Fruit fly (Drosophila melanogaster) whole organism, embryonic: ENCODE data around the gene RanGAP.

Source experiments
- B-H2 ChIP-seq: fragments of 200-800 bp; sonication (Bioruptor generic); optimal IDR thresholded peaks from 2 replicates; lab custom pipeline; 2018; ENCODE audit warnings: missing biosample characterization, mild to moderate bottlenecking, missing genetic modification characterization
- CG11093 ChIP-seq: fragments of 200-800 bp; sonication (Bioruptor generic); IDR thresholded peaks from 3 replicates; pipeline ENCODE4 v1.3.6; 2022; ENCODE audit warnings: missing biosample characterization, missing genetic modification characterization
- CG11456 ChIP-seq: fragments of 200-800 bp; sonication (Bioruptor generic); IDR thresholded peaks from 3 replicates; pipeline ENCODE4 v1.3.6; 2022; ENCODE audit warnings: missing biosample characterization, missing genetic modification characterization
- CG12391 ChIP-seq: fragments of 200-800 bp; sonication (Bioruptor generic); optimal IDR thresholded peaks from 3 replicates; lab custom pipeline; 2018; ENCODE audit warnings: missing biosample characterization, mild to moderate bottlenecking, missing genetic modification characterization, moderate library complexity
- CG13894 ChIP-seq: fragments of 200-800 bp; sonication (Bioruptor generic); optimal IDR thresholded peaks from 3 replicates; lab custom pipeline; 2018; ENCODE audit warnings: missing biosample characterization, mild to moderate bottlenecking, missing genetic modification characterization, moderate library complexity
- CG14965 ChIP-seq: fragments of 200-800 bp; sonication (Bioruptor generic); optimal IDR thresholded peaks from 2 replicates; lab custom pipeline; 2016; ENCODE audit warnings: missing biosample characterization, missing genetic modification characterization, borderline replicate concordance
- CG1602 ChIP-seq: fragments of 200-800 bp; sonication (Bioruptor generic); optimal IDR thresholded peaks from 3 replicates; lab custom pipeline; 2016; ENCODE audit warnings: missing biosample characterization, missing genetic modification characterization
- CG2202 ChIP-seq: fragments of 200-800 bp; sonication (Bioruptor generic); optimal IDR thresholded peaks from 2 replicates; lab custom pipeline; 2018; ENCODE audit warnings: missing biosample characterization, mild to moderate bottlenecking, missing genetic modification characterization
- CG34224 ChIP-seq: fragments of 200-800 bp; sonication (Bioruptor generic); IDR thresholded peaks from 3 replicates; pipeline ENCODE4 v1.3.6; 2022; ENCODE audit warnings: missing biosample characterization, missing genetic modification characterization; ENCODE audit not compliant: partially characterized antibody
- CG4707 ChIP-seq: fragments of 200-800 bp; sonication (Bioruptor generic); optimal IDR thresholded peaks from 2 replicates; lab custom pipeline; 2018; ENCODE audit warnings: missing biosample characterization, mild to moderate bottlenecking, missing genetic modification characterization, moderate library complexity
- CG8281 ChIP-seq: fragments of 200-800 bp; sonication (Bioruptor generic); optimal IDR thresholded peaks from 2 replicates; lab custom pipeline; 2018; ENCODE audit warnings: missing biosample characterization, mild to moderate bottlenecking, missing genetic modification characterization, moderate library complexity
- CG8924 ChIP-seq: fragments of 200-800 bp; optimal IDR thresholded peaks from 3 replicates; lab custom pipeline; 2019; ENCODE audit warnings: missing biosample characterization, mild to moderate bottlenecking, missing genetic modification characterization, moderate library complexity
- CG9876 ChIP-seq: fragments of 200-800 bp; sonication (Bioruptor generic); optimal IDR thresholded peaks from 2 replicates; lab custom pipeline; 2016; ENCODE audit warnings: missing biosample characterization, missing genetic modification characterization
- CHES-1-like ChIP-seq: fragments of 200-800 bp; sonication (Bioruptor generic); optimal IDR thresholded peaks from 2 replicates; lab custom pipeline; 2016; ENCODE audit warnings: missing biosample characterization, missing genetic modification characterization
- CkIIα-i1 ChIP-seq: fragments of 200-800 bp; sonication (Bioruptor generic); IDR thresholded peaks from 2 replicates; pipeline ENCODE4 v1.3.6; 2022; ENCODE audit warnings: missing biosample characterization, missing genetic modification characterization
- Dip2 ChIP-seq: fragments of 200-800 bp; sonication (Bioruptor generic); IDR thresholded peaks from 2 replicates; pipeline ENCODE4 v1.3.6; 2022; ENCODE audit warnings: missing biosample characterization, missing genetic modification characterization
- Ets97D ChIP-seq: fragments of 200-800 bp; sonication (Bioruptor generic); optimal IDR thresholded peaks from 3 replicates; lab custom pipeline; 2016; ENCODE audit warnings: missing biosample characterization, missing genetic modification characterization
- Fer2 ChIP-seq: fragments of 200-800 bp; sonication (Bioruptor generic); optimal IDR thresholded peaks from 2 replicates; lab custom pipeline; 2018; ENCODE audit warnings: missing biosample characterization, mild to moderate bottlenecking, missing genetic modification characterization, moderate library complexity
- HLH4C ChIP-seq: fragments of 200-800 bp; sonication (Bioruptor generic); IDR thresholded peaks from 3 replicates; pipeline ENCODE4 v1.3.6; 2022; ENCODE audit warnings: missing biosample characterization, missing genetic modification characterization; ENCODE audit not compliant: partially characterized antibody
- Hand ChIP-seq: fragments of 200-800 bp; sonication (Bioruptor generic); optimal IDR thresholded peaks from 2 replicates; lab custom pipeline; 2017; ENCODE audit warnings: mild to moderate bottlenecking, missing biosample characterization, missing genetic modification reagents, missing genetic modification characterization
- Hey ChIP-seq: fragments of 200-800 bp; sonication (Bioruptor generic); optimal IDR thresholded peaks from 3 replicates; lab custom pipeline; 2018; ENCODE audit warnings: missing biosample characterization, mild to moderate bottlenecking, missing genetic modification characterization
- Hr51 ChIP-seq, 2 experiments: fragments of 200-800 bp; sonication (Bioruptor generic); optimal IDR thresholded peaks; 2 replicates in 1 of 2; 3 replicates in 1 of 2; lab custom pipeline; 2016 to 2018; ENCODE audit warnings: missing biosample characterization in 2 of 2, missing genetic modification characterization in 2 of 2, mild to moderate bottlenecking in 1 of 2, moderate library complexity in 1 of 2
- NC2α ChIP-seq: fragments of 200-800 bp; sonication (Bioruptor generic); optimal IDR thresholded peaks from 2 replicates; lab custom pipeline; 2016; ENCODE audit warnings: missing biosample characterization, missing genetic modification characterization
- NFAT ChIP-seq: fragments of 200-800 bp; sonication (Bioruptor generic); IDR thresholded peaks from 2 replicates; pipeline ENCODE4 v1.3.6; 2022; ENCODE audit warnings: missing biosample characterization, missing genetic modification characterization
- Oli ChIP-seq: fragments of 200-800 bp; sonication (Bioruptor generic); optimal IDR thresholded peaks from 2 replicates; lab custom pipeline; 2018; ENCODE audit warnings: missing biosample characterization, mild to moderate bottlenecking, missing genetic modification characterization, moderate library complexity
- Usf ChIP-seq: fragments of 200-800 bp; sonication (Bioruptor generic); optimal IDR thresholded peaks from 2 replicates; lab custom pipeline; 2017; ENCODE audit warnings: missing genotype, missing biosample characterization, missing genetic modification characterization
- ab ChIP-seq: fragments of 200-800 bp; sonication (Bioruptor generic); optimal IDR thresholded peaks from 2 replicates; lab custom pipeline; 2016; ENCODE audit warnings: missing biosample characterization, missing genetic modification characterization
- abd-A ChIP-seq: fragments of 200-800 bp; sonication (Bioruptor generic); optimal IDR thresholded peaks from 3 replicates; lab custom pipeline; 2019; ENCODE audit warnings: missing biosample characterization, mild to moderate bottlenecking, missing genetic modification characterization, moderate library complexity
- ap ChIP-seq: fragments of 200-800 bp; sonication (Bioruptor generic); IDR thresholded peaks from 2 replicates; pipeline ENCODE4 v1.3.6; 2022; ENCODE audit warnings: missing biosample characterization, missing genetic modification characterization
- ase ChIP-seq: fragments of 200-800 bp; sonication (Bioruptor generic); IDR thresholded peaks from 3 replicates; pipeline ENCODE4 v1.3.6; 2022; ENCODE audit warnings: missing biosample characterization, missing genetic modification characterization
- chm ChIP-seq: fragments of 200-800 bp; sonication (Bioruptor generic); IDR thresholded peaks from 2 replicates; pipeline ENCODE4 v1.3.6; 2022; ENCODE audit warnings: missing biosample characterization, missing genetic modification characterization
- dpn ChIP-seq, 2 experiments: fragments of 200-800 bp; sonication (Bioruptor generic); optimal IDR thresholded peaks; 3 replicates each; lab custom pipeline; 2016; ENCODE audit warnings: missing biosample characterization in 2 of 2, missing genetic modification characterization in 2 of 2
- dysf ChIP-seq: fragments of 200-800 bp; sonication (Bioruptor generic); IDR thresholded peaks from 3 replicates; pipeline ENCODE4 v1.3.6; 2022; ENCODE audit warnings: missing biosample characterization, missing genetic modification characterization
- eve ChIP-seq, 2 experiments: fragments of >200 bp; optimal IDR thresholded peaks; 2 replicates each; lab custom pipeline; 2017; ENCODE audit warnings: missing biosample characterization in 2 of 2, missing genetic modification characterization in 2 of 2
- ewg ChIP-seq: fragments of 200-800 bp; sonication (Bioruptor generic); optimal IDR thresholded peaks from 3 replicates; lab custom pipeline; 2017; ENCODE audit warnings: mild to moderate bottlenecking, missing biosample characterization, missing genetic modification reagents, missing genetic modification characterization
- grn ChIP-seq: fragments of 200-800 bp; sonication (Bioruptor generic); optimal IDR thresholded peaks from 3 replicates; lab custom pipeline; 2017; ENCODE audit warnings: missing biosample characterization, missing genetic modification characterization
- hbn ChIP-seq: fragments of 200-800 bp; sonication (Bioruptor generic); IDR thresholded peaks from 2 replicates; pipeline ENCODE4 v1.3.6; 2022; ENCODE audit warnings: missing biosample characterization, missing genetic modification characterization; ENCODE audit not compliant: partially characterized antibody
- insv ChIP-seq, 2 experiments: fragments of 200-800 bp; sonication (Bioruptor generic); optimal IDR thresholded peaks; 3 replicates each; lab custom pipeline; 2016 to 2018; ENCODE audit warnings: missing biosample characterization in 2 of 2, missing genetic modification characterization in 2 of 2
- klu ChIP-seq: fragments of 200-800 bp; sonication (Bioruptor generic); IDR thresholded peaks from 2 replicates; pipeline ENCODE4 v1.3.6; 2022; ENCODE audit warnings: missing biosample characterization, missing genetic modification characterization
- maf-S ChIP-seq: fragments of 200-800 bp; sonication (Bioruptor generic); optimal IDR thresholded peaks from 2 replicates; lab custom pipeline; 2016; ENCODE audit warnings: missing biosample characterization, missing genetic modification characterization
- oc ChIP-seq: fragments of 200-800 bp; sonication (Bioruptor generic); optimal IDR thresholded peaks from 2 replicates; lab custom pipeline; 2018; ENCODE audit warnings: missing biosample characterization, mild to moderate bottlenecking, missing genetic modification characterization, moderate library complexity
- ranshi ChIP-seq: fragments of 200-800 bp; sonication (Bioruptor generic); IDR thresholded peaks from 2 replicates; pipeline ENCODE4 v1.3.6; 2022; ENCODE audit warnings: missing biosample characterization, missing genetic modification characterization
- rib ChIP-seq: fragments of 200-800 bp; sonication (Bioruptor generic); IDR thresholded peaks from 2 replicates; pipeline ENCODE4 v1.3.6; 2022; ENCODE audit warnings: missing biosample characterization, missing genetic modification characterization
- schlank ChIP-seq: fragments of 200-800 bp; sonication (Bioruptor generic); optimal IDR thresholded peaks from 2 replicates; lab custom pipeline; 2018; ENCODE audit warnings: missing biosample characterization, mild to moderate bottlenecking, missing genetic modification characterization
- slp2 ChIP-seq: fragments of 200-800 bp; sonication (Bioruptor generic); optimal IDR thresholded peaks from 2 replicates; lab custom pipeline; 2016; ENCODE audit warnings: missing biosample characterization, missing genetic modification characterization
- ssp ChIP-seq: fragments of 200-800 bp; sonication (Bioruptor generic); IDR thresholded peaks from 2 replicates; pipeline ENCODE4 v1.3.6; 2022; ENCODE audit warnings: missing biosample characterization, missing genetic modification characterization
- stc ChIP-seq: fragments of 200-800 bp; sonication (Bioruptor generic); IDR thresholded peaks from 2 replicates; pipeline ENCODE4 v1.3.6; 2022; ENCODE audit warnings: missing biosample characterization, missing genetic modification characterization
- tx ChIP-seq: fragments of 200-800 bp; sonication (Bioruptor generic); optimal IDR thresholded peaks from 2 replicates; lab custom pipeline; 2016; ENCODE audit warnings: missing biosample characterization, missing genetic modification characterization

The RanGAP gene

DNA sequence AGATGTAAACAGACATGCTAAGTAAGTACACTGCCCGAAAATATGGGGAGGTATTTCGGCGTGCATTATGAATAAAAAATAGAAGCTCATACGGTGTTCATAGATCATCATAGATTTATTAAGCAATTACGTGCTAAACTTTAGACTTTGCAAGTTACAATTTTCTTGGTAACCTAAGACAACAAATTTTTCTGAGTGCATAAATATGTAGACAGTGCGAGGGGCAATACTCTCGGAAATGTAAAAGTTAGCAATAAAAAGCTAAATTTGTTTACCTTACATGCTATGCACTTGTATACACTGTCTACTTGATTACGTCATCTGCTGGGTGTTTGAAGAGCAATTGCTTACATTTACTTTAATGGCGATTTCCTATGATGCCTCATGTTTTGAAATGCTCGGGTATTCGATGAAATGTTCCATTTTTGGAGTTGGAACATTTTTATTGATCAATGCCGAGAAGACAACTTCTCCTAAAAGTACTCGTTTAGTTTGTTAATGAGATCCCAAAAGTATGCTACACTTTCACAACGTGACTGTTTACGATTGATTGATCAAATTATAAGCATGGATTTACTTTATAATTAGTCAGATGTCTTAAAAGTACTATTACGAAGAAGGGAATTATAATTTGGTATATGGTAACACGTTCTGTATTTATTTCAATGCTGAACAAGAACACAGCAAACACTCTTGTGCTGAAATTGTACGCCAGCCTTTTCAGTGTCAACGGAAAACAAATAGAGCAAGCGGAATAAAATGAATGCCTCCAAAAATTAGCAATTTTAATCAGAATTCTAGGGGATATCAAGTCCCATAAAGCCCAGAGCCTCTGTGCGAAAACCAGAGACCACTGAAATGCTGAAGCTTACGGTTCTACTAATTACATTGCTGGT is 24.9 kb upstream of the RanGAP start, which contains the start of gene Lectin-galC1 (continued):
- no peak for TF ChIP-seq hbn (GFP tag; lab: Robert Waterston, UW)
- TF ChIP-seq ap (GFP tag; lab: Robert Waterston, UW), result peak; percentile 78
- 0 out of 2 replicates have a peak, but pooled peaks have one; percentile 69 for TF ChIP-seq rib (GFP tag; lab: Robert Waterston, UW)
- no peak for TF ChIP-seq CkIIα-i1 (GFP tag; lab: Robert Waterston, UW)
- no peak for TF ChIP-seq CG34224
- peak; percentile 89 for TF ChIP-seq dysf
- TF ChIP-seq NC2α (GFP tag; lab: Kevin White, UChicago), result peak; percentile 85
- TF ChIP-seq CG11456, result peak; percentile 82
- peak; percentile 81 for TF ChIP-seq ewg (GFP tag; lab: Kevin White, UChicago)
- peak; percentile 88 for TF ChIP-seq stc (GFP tag; lab: Robert Waterston, UW)
- peak; percentile 28 for TF ChIP-seq Hey (tag; lab: Kevin White, UChicago)
- peak; percentile 73 for TF ChIP-seq slp2
- peak in 1 of 2 experiments; percentile 95 for TF ChIP-seq eve (GFP tag; optimal IDR thresholded peaks at IDR 0.05; lab: Kevin White, UChicago)
- TF ChIP-seq CHES-1-like (GFP tag; lab: Kevin White, UChicago), result peak; percentile 88
- TF ChIP-seq oc (tag; lab: Kevin White, UChicago), result peak; percentile 90
- TF ChIP-seq CG9876 (GFP tag; lab: Kevin White, UChicago), result peak; percentile 67
- TF ChIP-seq dpn (GFP tag; optimal IDR thresholded peaks at IDR 0.05; lab: Kevin White, UChicago), result peak; percentile 82 to 92
- peak in 1 of 2 experiments; percentile 16 for TF ChIP-seq insv (GFP tag; optimal IDR thresholded peaks at IDR 0.05; lab: Kevin White, UChicago)
- peak; percentile 70 for TF ChIP-seq ab
- TF ChIP-seq Oli, result peak; percentile 91
- peak; percentile 77 for TF ChIP-seq CG14965 (GFP tag; lab: Kevin White, UChicago)
- TF ChIP-seq ase (GFP tag; lab: Robert Waterston, UW), result no peak; the same call in 1 of the 3 replicates
- TF ChIP-seq B-H2 (GFP tag; lab: Kevin White, UChicago), result peak; percentile 5
- TF ChIP-seq CG8924 (tag; lab: Kevin White, UChicago), result peak; percentile 92
- TF ChIP-seq abd-A (tag; lab: Kevin White, UChicago), result peak; percentile 18
- no peak for TF ChIP-seq CG13894 (tag; lab: Kevin White, UChicago)
- TF ChIP-seq CG8281 (tag; lab: Kevin White, UChicago), result no peak
- peak; percentile 59 for TF ChIP-seq NFAT
- TF ChIP-seq chm (GFP tag; lab: Robert Waterston, UW), result peak; percentile 81
- TF ChIP-seq Usf, result peak; percentile 63
- TF ChIP-seq Ets97D (GFP tag; lab: Kevin White, UChicago), result peak; percentile 56
- peak; percentile 89 for TF ChIP-seq CG12391 (tag; lab: Kevin White, UChicago)
- peak; percentile 42 for TF ChIP-seq Fer2
- peak; percentile 84 for TF ChIP-seq tx (GFP tag; lab: Kevin White, UChicago)
- TF ChIP-seq klu (GFP tag; lab: Robert Waterston, UW), result peak; percentile 36; the same call in 1 of the 2 replicates
- TF ChIP-seq grn, result peak; percentile 40
- TF ChIP-seq maf-S, result peak; percentile 78
- TF ChIP-seq CG2202, result peak; percentile 70
- peak; percentile 56 for TF ChIP-seq Hand (GFP tag; lab: Kevin White, UChicago)
- TF ChIP-seq Hr51 (GFP tag; optimal IDR thresholded peaks at IDR 0.05; lab: Kevin White, UChicago), result peak; percentile 71 to 91
- TF ChIP-seq Dip2 (GFP tag; lab: Robert Waterston, UW), result no peak
- TF ChIP-seq HLH4C, result no peak
- TF ChIP-seq ranshi (GFP tag; lab: Robert Waterston, UW), result peak; percentile 86
- TF ChIP-seq ssp (GFP tag; lab: Robert Waterston, UW), result no peak; the same call in 1 of the 2 replicates
- TF ChIP-seq CG1602 (GFP tag; lab: Kevin White, UChicago), result peak; percentile 89
- peak; percentile 33 for TF ChIP-seq schlank (tag; lab: Kevin White, UChicago)
- TF ChIP-seq CG11093, result peak; percentile 76; the same call in 2 of the 3 replicates
- TF ChIP-seq CG4707 (GFP tag; lab: Kevin White, UChicago), result peak; percentile 60
